Worm (Caenorhabditis elegans) whole organism, midembryonic: Measurements from ENCODE around the gene slc-25A26.

Experiments
- T22C8.4 ChIP-seq: fragments of 200-800 bp; sonication (Bioruptor generic); IDR thresholded peaks from 2 replicates; pipeline ENCODE4 v1.3.6; 2022; ENCODE audit warnings: missing genetic modification characterization, missing compliant biosample characterization
- flt-1 ChIP-seq: fragments of 200-800 bp; sonication (Bioruptor generic); IDR thresholded peaks from 2 replicates; pipeline ENCODE4 v1.3.6; 2022; ENCODE audit warnings: missing genetic modification characterization, missing compliant biosample characterization
- klf-2 ChIP-seq: fragments of 200-800 bp; sonication (Bioruptor generic); conservative IDR thresholded peaks from 2 replicates; pipeline ENCODE4 v1.3.6; 2022; ENCODE audit warnings: missing genetic modification reagents, missing genetic modification characterization, missing compliant biosample characterization
- med-1 ChIP-seq: sonication (generic microtip); optimal IDR thresholded peaks from 2 replicates; lab custom pipeline; 2017; ENCODE audit warnings: missing genetic modification characterization, mild to moderate bottlenecking, missing compliant biosample characterization, antibody characterized with exemption, missing genetic modification reagents; ENCODE audit not compliant: insufficient read depth
- ref-1 ChIP-seq: fragments of 200-800 bp; sonication (Bioruptor generic); conservative IDR thresholded peaks from 2 replicates; pipeline ENCODE4 v1.3.6; 2022; ENCODE audit warnings: missing genetic modification reagents, missing genetic modification characterization, missing compliant biosample characterization
- tab-1 ChIP-seq: fragments of 200-800 bp; sonication (Bioruptor generic); IDR thresholded peaks from 2 replicates; pipeline ENCODE4 v1.3.6; 2022; ENCODE audit warnings: missing genetic modification characterization, missing compliant biosample characterization
- ztf-23 ChIP-seq: fragments of 200-800 bp; sonication (Bioruptor generic); IDR thresholded peaks from 2 replicates; pipeline ENCODE4 v1.3.6; 2022; ENCODE audit warnings: missing genetic modification reagents, missing genetic modification characterization, missing compliant biosample characterization
- ztf-29 ChIP-seq: fragments of 200-800 bp; sonication (Bioruptor generic); IDR thresholded peaks from 2 replicates; pipeline ENCODE4 v1.3.6; 2022; ENCODE audit warnings: missing genetic modification reagents, missing genetic modification characterization, missing compliant biosample characterization

ce11 chrIV:8933575-8933974, 3.3 kb downstream of the slc-25A26 start, which contains the start of gene D1046.4:
- TF ChIP-seq tab-1 (GFP tag; lab: Robert Waterston, UW) (no peak), med-1 (GFP tag; lab: Kevin White, UChicago) (no peak), T22C8.4 (GFP tag; lab: Robert Waterston, UW) (no peak), ztf-23 (GFP tag; lab: Robert Waterston, UW) (no peak), flt-1 (GFP tag; lab: Robert Waterston, UW) (no peak), ztf-29 (GFP tag; lab: Robert Waterston, UW) (no peak), klf-2 (GFP tag; lab: Robert Waterston, UW) (no peak), ref-1 (no peak)
